Fruit fly (Drosophila melanogaster): ENCODE results near the gene Ugt304A1.

Ugt304A1 gene

DNA sequence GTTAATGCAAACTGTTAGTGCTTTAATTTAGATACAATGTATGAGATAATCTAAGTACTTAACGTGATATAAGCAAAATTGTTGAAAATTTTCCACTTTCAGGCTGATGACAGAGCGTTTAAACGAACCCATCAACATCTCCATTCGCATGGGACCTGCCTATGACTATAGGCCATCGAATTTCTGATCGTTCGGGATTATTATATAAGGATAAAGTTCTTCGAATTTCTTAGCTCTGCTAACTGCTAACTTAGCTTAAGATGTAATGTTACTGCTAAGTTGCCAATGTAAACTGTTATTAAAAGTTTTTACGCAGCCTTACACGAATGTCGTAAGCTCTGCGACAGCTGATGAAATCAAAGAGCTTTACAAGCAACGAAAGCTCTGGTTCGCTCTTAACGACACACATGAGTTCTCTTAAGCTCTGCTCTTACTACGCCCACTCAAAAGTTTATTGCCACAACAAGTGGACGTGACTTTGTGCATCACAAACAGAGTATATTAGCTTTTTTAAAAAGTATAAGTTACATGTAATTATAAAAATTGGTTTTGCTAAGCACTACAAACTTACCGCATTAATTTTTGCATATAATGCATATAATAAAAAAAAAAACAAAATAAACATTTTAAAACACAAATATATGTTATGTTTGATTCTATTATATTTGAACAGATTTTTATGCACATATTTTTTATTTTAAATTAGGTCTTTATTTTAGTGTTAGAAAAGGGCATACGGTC is 21.6 kb upstream of the Ugt304A1 start (continued):
- TF ChIP-seq HmgZ (tag; optimal IDR thresholded peaks at IDR 0.05) (peak; percentile 97), Dfd (GFP tag; optimal IDR thresholded peaks at IDR 0.05) (peak in 1 of 2 experiments; percentile 95), kah (GFP tag; optimal IDR thresholded peaks at IDR 0.05) (peak; percentile 97), CG8281 (tag; optimal IDR thresholded peaks at IDR 0.05) (peak; percentile 93), sens (GFP tag) (peak; percentile 97), cg (GFP tag; optimal IDR thresholded peaks at IDR 0.05) (peak; percentile 68), caup (GFP tag; optimal IDR thresholded peaks at IDR 0.05; ENCODE audit: severe bottlenecking) (peak; percentile 98), gt (GFP tag; IDR thresholded peaks at IDR 0.05) (peak; percentile 96), seq (GFP tag; IDR thresholded peaks at IDR 0.05) (peak; percentile 98), ranshi (GFP tag; IDR thresholded peaks at IDR 0.05) (peak; percentile 97), CG8290 (GFP tag; optimal IDR thresholded peaks at IDR 0.05) (peak; percentile 91), CG8290 (tag; optimal IDR thresholded peaks at IDR 0.05) (peak; percentile 77 to 84), CG34224 (GFP tag; IDR thresholded peaks at IDR 0.05; ENCODE audit: partially characterized antibody) (no peak), crc (GFP tag; optimal IDR thresholded peaks at IDR 0.05) (peak; percentile 65), CG10366 (GFP tag; IDR thresholded peaks at IDR 0.05) (peak; percentile 97), danr (GFP tag; IDR thresholded peaks at IDR 0.05) (peak; percentile 97), CG13894 (tag; optimal IDR thresholded peaks at IDR 0.05) (peak; percentile 98), Sin3A (optimal IDR thresholded peaks at IDR 0.05) (no peak), CG15514 (GFP tag; optimal IDR thresholded peaks at IDR 0.05) (peak; percentile 90), CG2120 (GFP tag; optimal IDR thresholded peaks at IDR 0.05) (peak; percentile 98), Antp (GFP tag; optimal IDR thresholded peaks at IDR 0.05) (peak; percentile 79), CG17359 (tag; optimal IDR thresholded peaks at IDR 0.05) (peak; percentile 99), CG8359 (GFP tag; optimal IDR thresholded peaks at IDR 0.05; ENCODE audit: borderline replicate concordance) (peak; percentile 93), CG9876 (GFP tag; optimal IDR thresholded peaks at IDR 0.05) (peak; percentile 64), CG12391 (tag; optimal IDR thresholded peaks at IDR 0.05) (peak; percentile 99), CG14014 (GFP tag; IDR thresholded peaks at IDR 0.05) (peak; percentile 98), gfzf (GFP tag; optimal IDR thresholded peaks at IDR 0.05) (peak; percentile 3), unpg (GFP tag; optimal IDR thresholded peaks at IDR 0.05) (peak; percentile 98), CG17612 (GFP tag; IDR thresholded peaks at IDR 0.05) (peak; percentile 95), CG5953 (GFP tag; IDR thresholded peaks at IDR 0.05) (peak; percentile 96), fru (optimal IDR thresholded peaks at IDR 0.05) (no peak), bigmax (GFP tag; optimal IDR thresholded peaks at IDR 0.05) (peak; percentile 49), dmrt99B (tag; optimal IDR thresholded peaks at IDR 0.05) (peak; percentile 100), ems (GFP tag; optimal IDR thresholded peaks at IDR 0.05) (peak; percentile 90), Neu2 (GFP tag; optimal IDR thresholded peaks at IDR 0.05; ENCODE audit: borderline replicate concordance) (no peak), CG6254 (GFP tag; optimal IDR thresholded peaks at IDR 0.05) (peak; percentile 94), CG3847 (GFP tag; IDR thresholded peaks at IDR 0.05) (peak; percentile 98), kay (GFP tag; optimal IDR thresholded peaks at IDR 0.05) (peak; percentile 87), CG7372 (GFP tag; IDR thresholded peaks at IDR 0.05) (peak; percentile 99), CG14050 (GFP tag; IDR thresholded peaks at IDR 0.05) (peak; percentile 97), Rx (GFP tag; IDR thresholded peaks at IDR 0.05) (peak; percentile 90), wek (GFP tag; optimal IDR thresholded peaks at IDR 0.05) (peak; percentile 57), CG11456 (GFP tag; IDR thresholded peaks at IDR 0.05) (peak; percentile 98), CG6813 (GFP tag; optimal IDR thresholded peaks at IDR 0.05) (peak; percentile 97), CG2678 (tag; optimal IDR thresholded peaks at IDR 0.05) (peak; percentile 100), eyg (GFP tag; optimal IDR thresholded peaks at IDR 0.05) (no peak), pnt (GFP tag; optimal IDR thresholded peaks at IDR 0.05) (peak; percentile 81), CG4854 (GFP tag; optimal IDR thresholded peaks at IDR 0.05) (peak; percentile 85), CG32767 (GFP tag; IDR thresholded peaks at IDR 0.05) (peak; percentile 99), chif (GFP tag; optimal IDR thresholded peaks at IDR 0.05) (peak; percentile 69 to 88)
